Worm (Caenorhabditis elegans): ENCODE results near the gene C24H12.8.

DNA sequence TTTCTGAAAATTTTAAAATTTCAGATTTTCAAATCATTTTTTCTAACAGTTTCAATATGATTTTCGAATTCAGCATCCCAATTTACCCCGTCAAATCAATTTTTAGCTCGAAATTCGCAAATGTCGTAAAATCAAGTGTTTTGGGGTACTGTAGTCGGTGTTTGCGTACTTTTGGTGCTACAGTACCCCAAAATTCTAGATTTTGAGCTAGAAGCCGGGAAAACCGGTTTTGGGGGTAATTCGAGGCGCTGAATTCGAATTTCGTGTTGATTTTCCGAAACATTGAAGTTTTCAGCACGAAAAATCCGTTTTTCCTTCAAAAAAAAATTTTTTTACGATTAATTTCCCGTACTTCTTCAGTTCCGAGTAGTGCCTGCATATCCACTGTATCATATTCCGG, 33.4 kb upstream of the C24H12.8 start:
- TF ChIP-seq ceh-91 (GFP tag; IDR thresholded peaks at IDR 0.05): no peak
- TF ChIP-seq ceh-79 (tag; optimal IDR thresholded peaks at IDR 0.05): no peak
- TF ChIP-seq B0336.3 (GFP tag; IDR thresholded peaks at IDR 0.05): no peak
- TF ChIP-seq ama-1 (optimal IDR thresholded peaks at IDR 0.05): no peak
- no peak for TF ChIP-seq ama-1 (GFP tag; optimal IDR thresholded peaks at IDR 0.05)
- no peak for TF ChIP-seq nhr-179 (tag; optimal IDR thresholded peaks at IDR 0.05)
- TF ChIP-seq nhr-120 (GFP tag; IDR thresholded peaks at IDR 0.05): no peak
- TF ChIP-seq Y79H2A.3 (GFP tag; conservative IDR thresholded peaks at IDR 0.05): no peak
- TF ChIP-seq pha-4 (tag; optimal IDR thresholded peaks at IDR 0.05): no peak
- no peak for TF ChIP-seq K12H6.12 (tag; optimal IDR thresholded peaks at IDR 0.05)
